Worm (Caenorhabditis elegans) whole organism, L4 larva: Measurements from ENCODE around the gene kin-18.

Source experiments
- F37D6.2 ChIP-seq: sonication (generic microtip); optimal IDR thresholded peaks from 2 replicates; lab custom pipeline; 2016; ENCODE audit warnings: mild to moderate bottlenecking, missing genetic modification characterization, missing compliant biosample characterization
- T26A8.4 ChIP-seq: fragments of 200-800 bp; sonication (Bioruptor generic); IDR thresholded peaks from 2 replicates; pipeline ENCODE4 v1.3.6; 2022; ENCODE audit warnings: missing genetic modification characterization, missing compliant biosample characterization
- Y48G9A.11 ChIP-seq: fragments of 200-800 bp; sonication (Bioruptor generic); IDR thresholded peaks from 2 replicates; pipeline ENCODE4 v1.3.6; 2022; ENCODE audit warnings: missing genetic modification reagents, missing genetic modification characterization, missing compliant biosample characterization
- aha-1 ChIP-seq: fragments of 150-350 bp; peaks from one replicate; lab custom pipeline; 2014; ENCODE audit warnings: missing biosample characterization, missing genetic modification characterization
- ceh-62 ChIP-seq: sonication (generic microtip); optimal IDR thresholded peaks from 2 replicates; lab custom pipeline; 2017; ENCODE audit warnings: missing biosample characterization, missing genetic modification characterization
- cey-2 ChIP-seq: sonication (generic microtip); optimal IDR thresholded peaks from 3 replicates; lab custom pipeline; 2017; ENCODE audit warnings: missing genetic modification characterization, mild to moderate bottlenecking, missing compliant biosample characterization, antibody characterized with exemption, borderline replicate concordance; ENCODE audit not compliant: insufficient read depth
- fkh-10 ChIP-seq: fragments of 150-350 bp; optimal IDR thresholded peaks from 2 replicates; lab custom pipeline; 2014; ENCODE audit warnings: missing biosample characterization, missing genetic modification reagents, missing genetic modification characterization
- gei-8 ChIP-seq: fragments of 200-800 bp; sonication (Bioruptor generic); optimal IDR thresholded peaks from 2 replicates; lab custom pipeline; 2018; ENCODE audit warnings: mild to moderate bottlenecking, missing genetic modification characterization, missing compliant biosample characterization
- hif-1 ChIP-seq, 2 experiments: sonication (generic microtip); optimal IDR thresholded peaks; 2 replicates each; lab custom pipeline; 2016 to 2017; ENCODE audit warnings: missing compliant biosample characterization in 2 of 2, missing genetic modification characterization in 2 of 2, missing genetic modification reagents in 2 of 2, missing genotype in 2 of 2, mild to moderate bottlenecking in 1 of 2
- hlh-11 ChIP-seq: fragments of 200-800 bp; sonication (Bioruptor generic); optimal IDR thresholded peaks from 2 replicates; lab custom pipeline; 2018; ENCODE audit warnings: mild to moderate bottlenecking, missing genetic modification characterization, missing compliant biosample characterization
- hlh-30 ChIP-seq: sonication (generic microtip); optimal IDR thresholded peaks from 2 replicates; lab custom pipeline; 2017; ENCODE audit warnings: antibody characterized with exemption, mild to moderate bottlenecking, missing genetic modification characterization, missing compliant biosample characterization; ENCODE audit not compliant: insufficient read depth
- hmg-1.1 ChIP-seq: fragments of 200-800 bp; sonication (Bioruptor generic); IDR thresholded peaks from 2 replicates; pipeline ENCODE4 v1.3.6; 2022; ENCODE audit warnings: missing genetic modification reagents, missing genetic modification characterization, missing compliant biosample characterization
- jun-1 ChIP-seq: fragments of 150-350 bp; optimal IDR thresholded peaks from 2 replicates; lab custom pipeline; 2014; ENCODE audit warnings: missing biosample characterization, missing genetic modification reagents, missing genetic modification characterization
- lin-38 ChIP-seq: fragments of 200-800 bp; sonication (Bioruptor generic); IDR thresholded peaks from 2 replicates; pipeline ENCODE4 v1.3.6; 2022; ENCODE audit warnings: missing genetic modification reagents, missing genetic modification characterization, missing compliant biosample characterization
- lsy-2 ChIP-seq, 2 experiments: fragments of 150-350 bp in 1 of 2; sonication (generic microtip) in 1 of 2; optimal IDR thresholded peaks; 2 replicates each; lab custom pipeline; 2014 to 2017; ENCODE audit warnings: missing biosample characterization in 2 of 2, missing genetic modification characterization in 2 of 2
- madf-9 ChIP-seq: fragments of 200-800 bp; sonication (Bioruptor generic); conservative IDR thresholded peaks from 2 replicates; pipeline ENCODE4 v1.3.6; 2022; ENCODE audit warnings: missing genetic modification reagents, missing genetic modification characterization, missing compliant biosample characterization
- mep-1 ChIP-seq: fragments of 150-350 bp; sonication (generic microtip); optimal IDR thresholded peaks from 3 replicates; lab custom pipeline; 2014; ENCODE audit warnings: missing biosample characterization, missing genetic modification characterization
- mes-2 ChIP-seq: sonication (generic microtip); optimal IDR thresholded peaks from 2 replicates; lab custom pipeline; 2016; ENCODE audit warnings: missing genotype, mild to moderate bottlenecking, missing genetic modification characterization, missing compliant biosample characterization; ENCODE audit not compliant: poor library complexity, severe bottlenecking
- mxl-3 ChIP-seq: fragments of 200-800 bp; sonication (Bioruptor generic); optimal IDR thresholded peaks from 2 replicates; lab custom pipeline; 2018; ENCODE audit warnings: mild to moderate bottlenecking, missing genetic modification characterization, missing compliant biosample characterization
- nhr-10 ChIP-seq: fragments of 150-350 bp; optimal IDR thresholded peaks from 2 replicates; lab custom pipeline; 2014; ENCODE audit warnings: missing biosample characterization, missing genetic modification characterization
- nhr-102 ChIP-seq: sonication (generic microtip); optimal IDR thresholded peaks from 2 replicates; lab custom pipeline; 2016; ENCODE audit warnings: mild to moderate bottlenecking, missing genetic modification characterization, moderate library complexity, missing compliant biosample characterization
- nhr-111 ChIP-seq: fragments of 200-800 bp; sonication (Bioruptor generic); optimal IDR thresholded peaks from 2 replicates; lab custom pipeline; 2018; ENCODE audit warnings: mild to moderate bottlenecking, missing genetic modification characterization, missing compliant biosample characterization
- nhr-28 ChIP-seq: fragments of 150-350 bp; optimal IDR thresholded peaks from 2 replicates; lab custom pipeline; 2014; ENCODE audit warnings: missing biosample characterization, missing genetic modification characterization
- nhr-41 ChIP-seq: fragments of 200-800 bp; sonication (Bioruptor generic); IDR thresholded peaks from 2 replicates; pipeline ENCODE4 v1.3.6; 2022; ENCODE audit warnings: missing genetic modification reagents, missing genetic modification characterization, missing compliant biosample characterization
- nhr-6 ChIP-seq: fragments of 150-350 bp; optimal IDR thresholded peaks from 2 replicates; lab custom pipeline; 2014; ENCODE audit warnings: missing biosample characterization, missing genetic modification characterization
- pha-4 ChIP-seq, 2 experiments: fragments of 150-350 bp in 1 of 2; fragments of 200-800 bp in 1 of 2; sonication (Bioruptor generic) in 1 of 2; IDR thresholded peaks in 1 of 2; optimal IDR thresholded peaks in 1 of 2; 2 replicates each; pipeline versions ENCODE4 v1.3.6 to Lab custom; 2014 to 2022; ENCODE audit warnings: missing genetic modification characterization in 2 of 2, missing genetic modification reagents in 2 of 2, missing biosample characterization in 1 of 2, missing compliant biosample characterization in 1 of 2
- rbr-2 ChIP-seq: sonication (generic microtip); optimal IDR thresholded peaks from 2 replicates; lab custom pipeline; 2016; ENCODE audit warnings: missing genotype, missing genetic modification characterization, missing compliant biosample characterization
- snpc-1.2 ChIP-seq: fragments of 200-800 bp; sonication (Bioruptor generic); IDR thresholded peaks from 2 replicates; pipeline ENCODE4 v1.3.6; 2022; ENCODE audit warnings: missing genetic modification reagents, missing genetic modification characterization, missing compliant biosample characterization
- snpc-4 ChIP-seq: fragments of 150-350 bp; optimal IDR thresholded peaks from 2 replicates; lab custom pipeline; 2014; ENCODE audit warnings: missing biosample characterization, missing genetic modification characterization
- tag-97 ChIP-seq: fragments of 200-800 bp; sonication (Bioruptor generic); IDR thresholded peaks from 2 replicates; pipeline ENCODE4 v1.3.6; 2022; ENCODE audit warnings: missing genetic modification characterization, missing compliant biosample characterization
- tra-1 ChIP-seq: fragments of 200-800 bp; sonication (Bioruptor generic); IDR thresholded peaks from 2 replicates; pipeline ENCODE4 v1.3.6; 2022; ENCODE audit warnings: missing genetic modification reagents, missing genetic modification characterization, missing compliant biosample characterization
- unc-62 ChIP-seq, 3 experiments: fragments of 150-350 bp in 1 of 3; sonication (generic microtip); optimal IDR thresholded peaks in 2 of 3; peaks in 1 of 3; 1 replicate in 1 of 3; 2 replicates in 2 of 3; lab custom pipeline; 2014 to 2017; ENCODE audit warnings: missing biosample characterization in 3 of 3, missing genetic modification characterization in 3 of 3, missing genetic modification reagents in 3 of 3, missing genotype in 1 of 3
- vab-7 ChIP-seq: fragments of 200-800 bp; sonication (Bioruptor generic); IDR thresholded peaks from 2 replicates; pipeline ENCODE4 v1.3.6; 2022; ENCODE audit warnings: missing genetic modification reagents, missing genetic modification characterization, missing compliant biosample characterization
- zag-1 ChIP-seq: fragments of 150-350 bp; optimal IDR thresholded peaks from 2 replicates; lab custom pipeline; 2014; ENCODE audit warnings: missing biosample characterization, missing genetic modification characterization
- zip-11 ChIP-seq: fragments of 200-800 bp; sonication (Bioruptor generic); IDR thresholded peaks from 2 replicates; pipeline ENCODE4 v1.3.6; 2022; ENCODE audit warnings: missing genetic modification characterization, missing compliant biosample characterization

The kin-18 gene

DNA sequence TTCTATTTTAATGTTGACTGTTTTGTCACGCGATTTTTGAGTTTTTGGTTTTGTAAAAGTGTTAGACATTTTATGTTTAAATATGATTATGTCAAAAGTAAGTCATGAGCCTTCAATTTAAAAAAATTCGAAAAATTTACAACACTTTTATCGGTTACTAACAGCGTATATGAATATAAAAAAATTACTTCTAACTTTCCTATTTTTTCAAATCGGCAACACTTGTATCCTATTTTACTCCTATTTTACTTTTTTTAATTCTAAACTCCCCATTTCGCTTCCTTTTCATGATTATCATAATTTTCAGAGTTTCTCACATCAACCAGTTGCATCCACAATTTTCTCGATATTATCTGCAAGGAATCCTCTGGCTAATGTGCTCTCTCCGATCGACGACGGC, at the start of gene kin-18:
kin-18 (plus strand) TSS at position 301 of the 400 bp plus-strand sequence.
- TF ChIP-seq zag-1 (tag; lab: Kevin White, UChicago) (no peak), aha-1 (tag; lab: Kevin White, UChicago) (peak; percentile 21), pha-4 (GFP tag; IDR thresholded peaks at IDR 0.05; lab: Robert Waterston, UW) (no peak), pha-4 (tag; optimal IDR thresholded peaks at IDR 0.05; lab: Kevin White, UChicago) (no peak), nhr-28 (tag; lab: Kevin White, UChicago) (no peak), rbr-2 (tag; lab: Kevin White, UChicago) (no peak)

DNA sequence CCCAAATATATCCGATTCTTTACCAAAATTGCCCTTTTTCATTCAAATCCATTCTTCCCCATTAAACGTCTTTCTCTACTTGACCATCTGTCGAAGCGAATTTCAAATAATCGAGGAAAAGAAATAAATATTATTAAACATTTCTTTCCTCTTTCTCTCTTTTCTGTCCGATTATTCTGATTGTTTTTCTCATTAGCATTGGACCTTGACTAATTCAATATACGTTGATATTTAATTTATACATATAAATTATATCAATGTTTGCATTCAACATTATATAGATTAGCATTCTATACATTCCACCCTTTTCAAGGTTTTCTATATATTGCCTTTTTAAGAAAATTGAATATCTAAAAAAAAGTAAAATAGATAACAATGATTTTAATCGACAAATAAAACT, 45.5 kb upstream of the kin-18 start:
- no peak for TF ChIP-seq madf-9 (GFP tag; lab: Robert Waterston, UW)
- peak; percentile 7 for TF ChIP-seq mep-1 (tag; lab: Kevin White, UChicago)

DNA sequence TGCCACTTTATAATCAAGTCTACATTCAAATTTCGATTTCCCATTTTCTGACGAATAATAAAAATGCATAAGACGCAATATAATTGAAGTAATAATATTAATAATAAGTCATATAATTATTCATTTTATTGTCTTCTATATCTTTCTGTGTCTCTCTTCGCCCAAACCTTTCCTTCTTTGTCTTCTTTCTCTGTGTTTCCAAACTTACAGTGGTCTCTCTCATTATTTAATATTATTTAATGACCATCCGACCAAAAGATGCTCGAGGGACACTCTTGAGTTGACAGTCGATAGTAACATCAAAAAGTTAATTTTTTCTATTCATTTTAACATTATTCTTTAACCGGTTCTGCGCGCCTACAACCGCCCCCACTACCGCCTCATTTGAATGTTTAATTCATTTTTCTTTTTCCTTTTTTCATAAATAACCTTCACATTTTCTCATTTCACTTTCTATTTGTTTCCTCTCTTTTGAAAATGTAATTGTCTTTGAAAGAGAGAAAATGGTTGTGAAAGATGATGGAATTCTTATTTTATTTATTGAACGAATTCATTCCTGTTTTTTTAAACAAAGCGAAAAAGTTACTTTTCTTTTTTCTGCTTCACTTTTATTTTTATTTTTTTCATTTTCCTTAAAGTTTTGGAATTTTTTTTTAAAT, 44.6 kb upstream of the kin-18 start:
- no peak for TF ChIP-seq cey-2 (tag; lab: Kevin White, UChicago)
- no peak for TF ChIP-seq Y48G9A.11 (GFP tag; lab: Robert Waterston, UW)
- no peak for TF ChIP-seq hif-1 (tag; optimal IDR thresholded peaks at IDR 0.05; lab: Kevin White, UChicago)
- no peak for TF ChIP-seq nhr-6
- TF ChIP-seq nhr-28 (tag; lab: Kevin White, UChicago), result no peak
- no peak for TF ChIP-seq mxl-3
- TF ChIP-seq F37D6.2 (tag; lab: Kevin White, UChicago), result no peak
- no peak for TF ChIP-seq lin-38 (GFP tag; lab: Robert Waterston, UW)
- no peak for TF ChIP-seq hlh-11 (tag; lab: Kevin White, UChicago)
- TF ChIP-seq nhr-10 (tag; lab: Kevin White, UChicago), result no peak
- TF ChIP-seq T26A8.4 (GFP tag; lab: Robert Waterston, UW), result no peak
- TF ChIP-seq nhr-41, result no peak
- no peak for TF ChIP-seq fkh-10

DNA sequence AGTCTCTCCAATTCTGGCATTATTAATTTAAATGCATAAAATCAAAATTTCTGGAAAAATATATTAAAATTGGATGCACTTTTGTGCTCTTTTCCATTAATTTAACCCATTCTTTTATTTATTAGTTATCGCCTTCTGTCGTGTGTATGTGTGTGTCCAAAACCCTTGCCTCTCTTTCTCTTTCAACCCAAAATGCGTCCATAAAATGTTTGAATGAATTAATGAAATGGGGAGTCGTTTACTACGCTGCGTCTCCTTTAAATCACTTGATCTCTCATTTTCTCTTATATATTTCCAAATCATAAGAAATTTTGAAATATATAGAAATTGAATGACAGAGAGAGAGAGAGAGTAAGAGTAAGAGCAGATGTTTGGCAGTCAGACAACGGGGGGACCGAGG, 40.4 kb upstream of the kin-18 start:
- no peak for TF ChIP-seq pha-4 (GFP tag; IDR thresholded peaks at IDR 0.05; lab: Robert Waterston, UW)
- no peak for TF ChIP-seq pha-4 (tag; optimal IDR thresholded peaks at IDR 0.05; lab: Kevin White, UChicago)
- TF ChIP-seq vab-7 (GFP tag; lab: Robert Waterston, UW), result no peak
- TF ChIP-seq tag-97, result no peak
- TF ChIP-seq nhr-28 (tag; lab: Kevin White, UChicago), result no peak
- no peak for TF ChIP-seq snpc-4 (tag; lab: Kevin White, UChicago)
- no peak for TF ChIP-seq zip-11 (GFP tag; lab: Robert Waterston, UW)
- TF ChIP-seq nhr-111 (GFP tag; lab: Kevin White, UChicago), result no peak
- no peak for TF ChIP-seq madf-9 (GFP tag; lab: Robert Waterston, UW)
- TF ChIP-seq hlh-30 (tag; lab: Kevin White, UChicago), result no peak
- no peak for TF ChIP-seq ceh-62 (tag; lab: Kevin White, UChicago)
- TF ChIP-seq snpc-1.2, result no peak

- no peak for TF ChIP-seq jun-1 (tag; lab: Kevin White, UChicago)
- TF ChIP-seq lsy-2 (tag; optimal IDR thresholded peaks at IDR 0.05; lab: Kevin White, UChicago), result peak in 1 of 2 experiments; percentile 21
- TF ChIP-seq hmg-1.1 (GFP tag; lab: Robert Waterston, UW), result no peak
- TF ChIP-seq mes-2 (tag; lab: Kevin White, UChicago), result no peak
- TF ChIP-seq unc-62 (GFP tag; optimal IDR thresholded peaks at IDR 0.05 in 1 of 2; lab: Kevin White, UChicago), result peak in 1 of 2 experiments; percentile 92
- no peak for TF ChIP-seq unc-62 (tag; optimal IDR thresholded peaks at IDR 0.05; lab: Kevin White, UChicago)
- peak; percentile 16 for TF ChIP-seq mep-1 (tag; lab: Kevin White, UChicago)
- TF ChIP-seq gei-8 (GFP tag; lab: Kevin White, UChicago), result no peak
- TF ChIP-seq aha-1 (tag; lab: Kevin White, UChicago), result peak; percentile 74
- TF ChIP-seq nhr-102 (tag; lab: Kevin White, UChicago), result no peak
- no peak for TF ChIP-seq tra-1 (GFP tag; lab: Robert Waterston, UW)
- no peak for TF ChIP-seq pha-4 (GFP tag; IDR thresholded peaks at IDR 0.05; lab: Robert Waterston, UW)
- TF ChIP-seq pha-4 (tag; optimal IDR thresholded peaks at IDR 0.05; lab: Kevin White, UChicago), result no peak
Measured at ce11 chrIII:6078917-6079316, 39.5 kb upstream of the kin-18 start.
